Worm (Caenorhabditis elegans): ENCODE measurements around the gene srz-100.

DNA sequence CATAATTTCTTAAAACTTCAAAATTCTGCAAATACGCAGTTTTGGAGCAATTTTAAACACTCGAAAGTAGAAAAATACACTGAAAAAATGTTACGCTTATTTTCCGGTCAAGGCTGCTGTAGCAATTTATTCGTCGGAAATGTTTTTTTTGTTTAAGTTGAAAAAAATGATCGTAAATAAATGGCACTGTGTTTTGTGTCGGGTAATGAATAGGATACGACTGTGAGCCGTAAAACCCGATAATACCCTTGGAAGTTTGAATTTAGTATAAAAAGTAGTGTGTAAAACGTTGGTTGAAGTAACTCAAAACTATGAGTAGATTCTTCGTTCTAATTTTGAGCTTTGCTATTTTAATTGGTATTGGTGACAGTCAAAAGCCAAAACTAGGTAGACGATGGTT is 4.8 kb upstream of the srz-100 start, which contains the start of gene T25E12.14:
- TF ChIP-seq ama-1 (optimal IDR thresholded peaks at IDR 0.05): no peak
- TF ChIP-seq hnd-1 (tag; optimal IDR thresholded peaks at IDR 0.05): no peak
